ENCODE assay signal across 2 fruit fly cellular contexts in the genomic region with DNA sequence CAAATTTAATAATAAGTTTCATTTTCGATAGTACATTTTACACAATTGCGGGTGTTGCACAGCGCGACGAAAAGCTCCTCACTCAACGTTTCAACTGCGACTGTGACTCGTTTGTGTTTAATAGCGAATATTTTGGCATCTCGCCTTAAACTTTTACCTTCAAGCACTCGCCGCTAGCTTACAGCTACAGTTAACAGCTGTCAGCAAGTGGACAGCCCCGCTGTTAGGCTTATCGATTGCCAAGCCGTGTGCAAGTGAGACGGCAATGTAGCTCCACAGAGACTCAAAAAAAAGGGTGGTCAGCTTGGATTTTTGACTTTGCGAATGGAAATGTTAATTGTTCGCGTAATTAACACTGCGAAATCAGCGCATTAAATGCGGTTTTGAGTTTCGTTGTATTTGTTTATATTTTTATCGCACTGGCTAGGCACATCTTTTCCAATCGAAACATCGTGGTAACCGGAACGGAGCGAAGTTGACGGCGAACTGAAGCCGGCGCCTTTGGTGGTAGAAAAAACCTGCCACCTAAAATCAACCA.
TF ChIP-seq lines count a peak whose summit lies in the region.

A gene (minus strand): TSS at position 488 of the 538 bp plus-strand sequence.

- TF ChIP-seq CTCF in whole organism, embryonic (GFP tag; optimal IDR thresholded peaks at IDR 0.05; lab: Kevin White, UChicago), result no peak

TF ChIP-seq in whole organism, embryonic, 481 proteins besides CTCF, POLR2A, EP300 and RAD21 (continues in another document):
- no peak for TF ChIP-seq CG8290 (GFP tag; optimal IDR thresholded peaks at IDR 0.05; lab: Kevin White, UChicago)
- peak in 1 of 2 experiments; percentile 18 for TF ChIP-seq CG8290 (tag; optimal IDR thresholded peaks at IDR 0.05; lab: Kevin White, UChicago)
- peak; percentile 62 for TF ChIP-seq sens (GFP tag; lab: Kevin White, UChicago)
- TF ChIP-seq C15 (GFP tag; IDR thresholded peaks at IDR 0.05; lab: Robert Waterston, UW), result 0 out of 3 replicates have a peak, but pooled peaks have one; percentile 8
- no peak for TF ChIP-seq lbe (GFP tag; optimal IDR thresholded peaks at IDR 0.05; lab: Kevin White, UChicago)
- TF ChIP-seq al (GFP tag; IDR thresholded peaks at IDR 0.05; lab: Robert Waterston, UW), result no peak
- TF ChIP-seq trem (tag; optimal IDR thresholded peaks at IDR 0.05; lab: Kevin White, UChicago), result peak; percentile 96
- peak; percentile 68 for TF ChIP-seq Med (GFP tag; lab: Kevin White, UChicago)
- no peak for TF ChIP-seq cas (GFP tag; IDR thresholded peaks at IDR 0.05; lab: Robert Waterston, UW)
- no peak for TF ChIP-seq CG2678 (tag; optimal IDR thresholded peaks at IDR 0.05; lab: Kevin White, UChicago)
- TF ChIP-seq MBD-R2 (GFP tag; IDR thresholded peaks at IDR 0.05; lab: Robert Waterston, UW), result 0 out of 2 replicates have a peak, but pooled peaks have one; percentile 20
- TF ChIP-seq gsb (GFP tag; IDR thresholded peaks at IDR 0.05; lab: Robert Waterston, UW), result no peak
- TF ChIP-seq fru (optimal IDR thresholded peaks at IDR 0.05; lab: Kevin White, UChicago), result peak; percentile 3
- peak; percentile 95 for TF ChIP-seq onecut (GFP tag; IDR thresholded peaks at IDR 0.05; lab: Robert Waterston, UW)
- peak; percentile 26 for TF ChIP-seq pzg (GFP tag; optimal IDR thresholded peaks at IDR 0.05; lab: Kevin White, UChicago)
- TF ChIP-seq Meics (GFP tag; optimal IDR thresholded peaks at IDR 0.05; lab: Kevin White, UChicago), result no peak
- TF ChIP-seq CG6791 (GFP tag; IDR thresholded peaks at IDR 0.05; lab: Robert Waterston, UW; ENCODE audit: partially characterized antibody), result 0 out of 3 replicates have a peak, but pooled peaks have one; percentile 37
- no peak for TF ChIP-seq CG3065 (GFP tag; optimal IDR thresholded peaks at IDR 0.05; lab: Kevin White, UChicago)
- 0 out of 3 replicates have a peak, but pooled peaks have one; percentile 28 for TF ChIP-seq Opbp (GFP tag; IDR thresholded peaks at IDR 0.05; lab: Robert Waterston, UW; ENCODE audit: partially characterized antibody)
- TF ChIP-seq CG11696 (GFP tag; IDR thresholded peaks at IDR 0.05; lab: Robert Waterston, UW), result no peak
- TF ChIP-seq sna (GFP tag; IDR thresholded peaks at IDR 0.05; lab: Robert Waterston, UW; ENCODE audit: partially characterized antibody), result peak; percentile 29; the same call in 1 of the 2 replicates
- no peak for TF ChIP-seq fd96Cb (tag; optimal IDR thresholded peaks at IDR 0.05; lab: Kevin White, UChicago)
- TF ChIP-seq Dref (GFP tag; IDR thresholded peaks at IDR 0.05; lab: Robert Waterston, UW), result peak; percentile 44; the same call in 1 of the 2 replicates
- peak; percentile 97 for TF ChIP-seq CG12155 (GFP tag; optimal IDR thresholded peaks at IDR 0.05; lab: Kevin White, UChicago)
- TF ChIP-seq amos (GFP tag; IDR thresholded peaks at IDR 0.05; lab: Robert Waterston, UW; ENCODE audit: partially characterized antibody), result no peak
- 0 out of 2 replicates have a peak, but pooled peaks have one; percentile 13 for TF ChIP-seq bbx (GFP tag; IDR thresholded peaks at IDR 0.05; lab: Robert Waterston, UW; ENCODE audit: partially characterized antibody)
- no peak for TF ChIP-seq CG10209 (GFP tag; optimal IDR thresholded peaks at IDR 0.05; lab: Kevin White, UChicago)
- TF ChIP-seq CG18262 (tag; optimal IDR thresholded peaks at IDR 0.05; lab: Kevin White, UChicago), result no peak
- TF ChIP-seq CG9215 (GFP tag; IDR thresholded peaks at IDR 0.05; lab: Robert Waterston, UW), result no peak
- peak; percentile 83 for TF ChIP-seq CG10321 (GFP tag; IDR thresholded peaks at IDR 0.05; lab: Robert Waterston, UW)
- TF ChIP-seq CG32532 (GFP tag; IDR thresholded peaks at IDR 0.05; lab: Robert Waterston, UW), result no peak
- TF ChIP-seq wek (GFP tag; optimal IDR thresholded peaks at IDR 0.05; lab: Kevin White, UChicago), result no peak
- TF ChIP-seq CG13287 (GFP tag; IDR thresholded peaks at IDR 0.05; lab: Robert Waterston, UW; ENCODE audit: partially characterized antibody), result peak; percentile 49; the same call in 1 of the 2 replicates
- TF ChIP-seq stwl (tag; optimal IDR thresholded peaks at IDR 0.05; lab: Kevin White, UChicago), result peak; percentile 76
- no peak for TF ChIP-seq trh (GFP tag; optimal IDR thresholded peaks at IDR 0.05; lab: Kevin White, UChicago)
- peak; percentile 52 for TF ChIP-seq CG1832 (GFP tag; optimal IDR thresholded peaks at IDR 0.05; lab: Kevin White, UChicago)
- TF ChIP-seq peb (GFP tag; IDR thresholded peaks at IDR 0.05; lab: Robert Waterston, UW), result no peak
- no peak for TF ChIP-seq sima (GFP tag; optimal IDR thresholded peaks at IDR 0.05; lab: Kevin White, UChicago)
- no peak for TF ChIP-seq ap (GFP tag; IDR thresholded peaks at IDR 0.05; lab: Robert Waterston, UW)
- TF ChIP-seq Blimp-1 (GFP tag; optimal IDR thresholded peaks at IDR 0.05; lab: Kevin White, UChicago), result no peak

TF ChIP-seq in whole organism, prepupa, 60 proteins besides CTCF, POLR2A, EP300 and RAD21:
- TF ChIP-seq Sox102F (GFP tag; optimal IDR thresholded peaks at IDR 0.05; lab: Kevin White, UChicago) (no peak), dac (GFP tag; optimal IDR thresholded peaks at IDR 0.05; lab: Kevin White, UChicago) (no peak), CG10669 (GFP tag; optimal IDR thresholded peaks at IDR 0.05; lab: Kevin White, UChicago) (no peak), CG34406 (GFP tag; optimal IDR thresholded peaks at IDR 0.05; lab: Kevin White, UChicago) (no peak), svp (GFP tag; lab: Kevin White, UChicago) (no peak), Eip78C (GFP tag; lab: Kevin White, UChicago) (peak; percentile 27), Blimp-1 (GFP tag; optimal IDR thresholded peaks at IDR 0.05; lab: Kevin White, UChicago) (no peak)
